Fruit fly (Drosophila melanogaster): Measurements from ENCODE around the gene Rpn13R.
A peak's percentile ranks its signal among the peaks of the same experiment; 100 is the strongest.

The Rpn13R gene

dm6 chrX:5095620-5096019, 36.1 kb upstream of the Rpn13R start (continued):
- no peak for TF ChIP-seq CG11085 (GFP tag; IDR thresholded peaks at IDR 0.05)
- no peak for TF ChIP-seq CHES-1-like (GFP tag; optimal IDR thresholded peaks at IDR 0.05)
- no peak for TF ChIP-seq Ada2b (GFP tag; IDR thresholded peaks at IDR 0.05)
- TF ChIP-seq Hr51 (GFP tag; optimal IDR thresholded peaks at IDR 0.05) = peak in 1 of 2 experiments; percentile 60
- TF ChIP-seq CG6175 (GFP tag; IDR thresholded peaks at IDR 0.05) = no peak
- TF ChIP-seq abd-A (tag; optimal IDR thresholded peaks at IDR 0.05) = peak; percentile 44
- peak; percentile 26 for TF ChIP-seq caup (GFP tag; optimal IDR thresholded peaks at IDR 0.05; ENCODE audit: severe bottlenecking)
- peak; percentile 24 for TF ChIP-seq tin (GFP tag; optimal IDR thresholded peaks at IDR 0.05)
- peak; percentile 36 for TF ChIP-seq CG17385 (GFP tag; optimal IDR thresholded peaks at IDR 0.05)
- no peak for TF ChIP-seq lov (optimal IDR thresholded peaks at IDR 0.05)
- no peak for TF ChIP-seq lov (GFP tag; IDR thresholded peaks at IDR 0.05)

dm6 chrX:5113091-5113490, 18.6 kb upstream of the Rpn13R start:
- TF ChIP-seq ase (GFP tag; IDR thresholded peaks at IDR 0.05) = no peak
- no peak for TF ChIP-seq luna (GFP tag; optimal IDR thresholded peaks at IDR 0.05)
- TF ChIP-seq HmgZ (tag; optimal IDR thresholded peaks at IDR 0.05) = no peak
- no peak for TF ChIP-seq fd96Cb (tag; optimal IDR thresholded peaks at IDR 0.05)
- TF ChIP-seq CG7928 (GFP tag; optimal IDR thresholded peaks at IDR 0.05) = no peak
- no peak for TF ChIP-seq bab2 (GFP tag; optimal IDR thresholded peaks at IDR 0.05)
- TF ChIP-seq zen2 (GFP tag; IDR thresholded peaks at IDR 0.05; ENCODE audit: partially characterized antibody) = no peak
- no peak for TF ChIP-seq Oli (tag; optimal IDR thresholded peaks at IDR 0.05)
- peak; percentile 36 for TF ChIP-seq CG18599 (GFP tag; optimal IDR thresholded peaks at IDR 0.05)
- TF ChIP-seq cato (GFP tag; optimal IDR thresholded peaks at IDR 0.05; ENCODE audit: borderline replicate concordance) = no peak
- TF ChIP-seq ci (GFP tag; IDR thresholded peaks at IDR 0.05) = no peak
- no peak for TF ChIP-seq CG1024 (GFP tag; IDR thresholded peaks at IDR 0.05)
- peak; percentile 10 for TF ChIP-seq lab (GFP tag; optimal IDR thresholded peaks at IDR 0.05)
- TF ChIP-seq CG12155 (GFP tag; optimal IDR thresholded peaks at IDR 0.05) = no peak
- TF ChIP-seq CG17385 (GFP tag; optimal IDR thresholded peaks at IDR 0.05) = no peak
- TF ChIP-seq ac (GFP tag; optimal IDR thresholded peaks at IDR 0.05) = no peak
- no peak for TF ChIP-seq CG2129 (GFP tag; IDR thresholded peaks at IDR 0.05; ENCODE audit: partially characterized antibody)
- no peak for TF ChIP-seq tap (tag; optimal IDR thresholded peaks at IDR 0.05)
- TF ChIP-seq cas (GFP tag; IDR thresholded peaks at IDR 0.05) = no peak
- peak; percentile 21 for TF ChIP-seq Hmr (GFP tag; optimal IDR thresholded peaks at IDR 0.05)
- no peak for TF ChIP-seq CkIIα-i1 (GFP tag; IDR thresholded peaks at IDR 0.05)
- TF ChIP-seq sens (GFP tag) = peak; percentile 54
- TF ChIP-seq CG11398 (GFP tag; optimal IDR thresholded peaks at IDR 0.05) = no peak
- no peak for TF ChIP-seq CG3065 (GFP tag; optimal IDR thresholded peaks at IDR 0.05)
- TF ChIP-seq Doc3 (GFP tag; IDR thresholded peaks at IDR 0.05; ENCODE audit: partially characterized antibody) = no peak
- TF ChIP-seq ro (GFP tag; IDR thresholded peaks at IDR 0.05) = no peak
- TF ChIP-seq Antp (GFP tag; optimal IDR thresholded peaks at IDR 0.05) = no peak
- no peak for TF ChIP-seq Jarid2 (GFP tag; optimal IDR thresholded peaks at IDR 0.05)
- TF ChIP-seq Xbp1 (GFP tag; optimal IDR thresholded peaks at IDR 0.05) = no peak
- TF ChIP-seq h (optimal IDR thresholded peaks at IDR 0.05) = no peak
- TF ChIP-seq gem (tag; optimal IDR thresholded peaks at IDR 0.05) = peak; percentile 15
- no peak for TF ChIP-seq CG17802 (tag; optimal IDR thresholded peaks at IDR 0.05)
- TF ChIP-seq Fer2 (tag; optimal IDR thresholded peaks at IDR 0.05) = no peak
- TF ChIP-seq CG11504 (tag; optimal IDR thresholded peaks at IDR 0.05) = peak; percentile 26
- peak; percentile 3 for TF ChIP-seq grau (tag; optimal IDR thresholded peaks at IDR 0.05)
- TF ChIP-seq CG13424 (tag; optimal IDR thresholded peaks at IDR 0.05) = no peak
- TF ChIP-seq dysf (GFP tag; IDR thresholded peaks at IDR 0.05) = 0 out of 3 replicates have a peak, but pooled peaks have one; percentile 34
- peak; percentile 64 for TF ChIP-seq Med (GFP tag)
- TF ChIP-seq CG4404 (GFP tag; IDR thresholded peaks at IDR 0.05) = no peak
- no peak for TF ChIP-seq Mes4 (GFP tag; optimal IDR thresholded peaks at IDR 0.05)
- no peak for TF ChIP-seq CG1647 (GFP tag; optimal IDR thresholded peaks at IDR 0.05)
